Worm (Caenorhabditis elegans) whole organism, late embryonic: ENCODE data around the gene dhs-8.

Source experiments
- F13H6.1 ChIP-seq: sonication (generic microtip); optimal IDR thresholded peaks from 2 replicates; lab custom pipeline; 2016; ENCODE audit warnings: missing genetic modification characterization, missing compliant biosample characterization
- K09A11.1 ChIP-seq: sonication (generic microtip); optimal IDR thresholded peaks from 2 replicates; lab custom pipeline; 2017; ENCODE audit warnings: antibody characterized with exemption, mild to moderate bottlenecking, missing genetic modification characterization, missing compliant biosample characterization; ENCODE audit not compliant: insufficient read depth
- Y22D7AL.16 ChIP-seq: sonication (generic microtip); optimal IDR thresholded peaks from 2 replicates; lab custom pipeline; 2016; ENCODE audit warnings: missing genetic modification characterization, missing compliant biosample characterization
- ahr-1 ChIP-seq: sonication (generic microtip); optimal IDR thresholded peaks from 2 replicates; lab custom pipeline; 2016; ENCODE audit warnings: missing genetic modification characterization, missing compliant biosample characterization
- ama-1 ChIP-seq: fragments of 150-350 bp; optimal IDR thresholded peaks from 2 replicates; lab custom pipeline; 2014
- ceh-14 ChIP-seq: sonication (generic microtip); optimal IDR thresholded peaks from 2 replicates; lab custom pipeline; 2016; ENCODE audit warnings: missing genotype, missing genetic modification characterization, missing compliant biosample characterization
- ceh-18 ChIP-seq: sonication (generic microtip); optimal IDR thresholded peaks from 2 replicates; lab custom pipeline; 2016; ENCODE audit warnings: missing genetic modification characterization, missing compliant biosample characterization
- ceh-2 ChIP-seq: sonication (generic microtip); optimal IDR thresholded peaks from 2 replicates; lab custom pipeline; 2016; ENCODE audit warnings: missing genotype, missing genetic modification characterization, missing compliant biosample characterization
- ceh-24 ChIP-seq: sonication (generic microtip); optimal IDR thresholded peaks from 2 replicates; lab custom pipeline; 2016; ENCODE audit warnings: mild to moderate bottlenecking, missing genetic modification characterization, missing compliant biosample characterization
- ceh-34 ChIP-seq: sonication (generic microtip); optimal IDR thresholded peaks from 2 replicates; lab custom pipeline; 2016; ENCODE audit warnings: mild to moderate bottlenecking, missing genetic modification characterization, missing compliant biosample characterization
- ceh-45 ChIP-seq: fragments of 200-800 bp; sonication (Bioruptor generic); IDR thresholded peaks from 2 replicates; pipeline ENCODE4 v1.3.6; 2022; ENCODE audit warnings: missing genetic modification reagents, missing genetic modification characterization, missing compliant biosample characterization
- ceh-48 ChIP-seq: sonication (generic microtip); optimal IDR thresholded peaks from 2 replicates; lab custom pipeline; 2016; ENCODE audit warnings: missing genetic modification characterization, inconsistent platforms, missing compliant biosample characterization
- ceh-6 ChIP-seq: fragments of 200-800 bp; sonication (Bioruptor generic); optimal IDR thresholded peaks from 2 replicates; lab custom pipeline; 2018; ENCODE audit warnings: mild to moderate bottlenecking, missing genetic modification characterization, missing compliant biosample characterization
- che-1 ChIP-seq: sonication (generic microtip); optimal IDR thresholded peaks from 2 replicates; lab custom pipeline; 2016; ENCODE audit warnings: mild to moderate bottlenecking, missing genetic modification characterization, missing compliant biosample characterization
- dmd-4 ChIP-seq: sonication (generic microtip); optimal IDR thresholded peaks from 2 replicates; lab custom pipeline; 2016; ENCODE audit warnings: borderline replicate concordance, missing genetic modification characterization, missing compliant biosample characterization
- dve-1 ChIP-seq: sonication (generic microtip); optimal IDR thresholded peaks from 2 replicates; lab custom pipeline; 2017; ENCODE audit warnings: antibody characterized with exemption, mild to moderate bottlenecking, missing genetic modification characterization, missing compliant biosample characterization
- elt-2 ChIP-seq: sonication (generic microtip); optimal IDR thresholded peaks from 2 replicates; lab custom pipeline; 2016; ENCODE audit warnings: missing genetic modification reagents, missing genetic modification characterization, missing compliant biosample characterization
- ets-4 ChIP-seq: sonication (generic microtip); optimal IDR thresholded peaks from 2 replicates; lab custom pipeline; 2016; ENCODE audit warnings: missing genetic modification characterization, missing compliant biosample characterization
- eyg-1 ChIP-seq: sonication (generic microtip); optimal IDR thresholded peaks from 2 replicates; lab custom pipeline; 2016; ENCODE audit warnings: missing genotype, missing genetic modification characterization, missing compliant biosample characterization
- fax-1 ChIP-seq: sonication (generic microtip); optimal IDR thresholded peaks from 2 replicates; lab custom pipeline; 2016; ENCODE audit warnings: missing genotype, missing genetic modification characterization, missing compliant biosample characterization
- fkh-6 ChIP-seq: sonication (generic microtip); optimal IDR thresholded peaks from 2 replicates; lab custom pipeline; 2016; ENCODE audit warnings: missing genetic modification characterization, missing compliant biosample characterization
- gmeb-2 ChIP-seq: sonication (generic microtip); optimal IDR thresholded peaks from 2 replicates; lab custom pipeline; 2016; ENCODE audit warnings: missing genetic modification characterization, inconsistent platforms, missing compliant biosample characterization
- hlh-13 ChIP-seq: fragments of 200-800 bp; sonication (Bioruptor generic); optimal IDR thresholded peaks from 2 replicates; lab custom pipeline; 2018; ENCODE audit warnings: mild to moderate bottlenecking, missing genetic modification characterization, missing compliant biosample characterization
- hlh-6 ChIP-seq: sonication (generic microtip); optimal IDR thresholded peaks from 2 replicates; lab custom pipeline; 2016; ENCODE audit warnings: missing genotype, missing genetic modification characterization, missing compliant biosample characterization
- hlh-8 ChIP-seq: sonication (generic microtip); optimal IDR thresholded peaks from 2 replicates; lab custom pipeline; 2016; ENCODE audit warnings: missing genotype, missing genetic modification characterization, missing compliant biosample characterization
- lim-6 ChIP-seq: sonication (generic microtip); optimal IDR thresholded peaks from 2 replicates; lab custom pipeline; 2016; ENCODE audit warnings: missing genetic modification characterization, missing compliant biosample characterization
- lin-11 ChIP-seq: fragments of 200-800 bp; sonication (Bioruptor generic); optimal IDR thresholded peaks from 2 replicates; lab custom pipeline; 2018; ENCODE audit warnings: mild to moderate bottlenecking, missing genetic modification characterization, missing compliant biosample characterization
- mec-3 ChIP-seq: sonication (generic microtip); optimal IDR thresholded peaks from 2 replicates; lab custom pipeline; 2016; ENCODE audit warnings: borderline replicate concordance, missing genetic modification characterization, missing compliant biosample characterization
- nhr-11 ChIP-seq: fragments of 150-350 bp; optimal IDR thresholded peaks from 2 replicates; lab custom pipeline; 2014; ENCODE audit warnings: missing biosample characterization, missing genetic modification characterization
- npax-4 ChIP-seq: sonication (generic microtip); optimal IDR thresholded peaks from 2 replicates; lab custom pipeline; 2016; ENCODE audit warnings: missing genetic modification characterization, missing compliant biosample characterization
- odd-2 ChIP-seq: sonication (generic microtip); optimal IDR thresholded peaks from 2 replicates; lab custom pipeline; 2017; ENCODE audit warnings: antibody characterized with exemption, mild to moderate bottlenecking, missing genetic modification characterization, missing compliant biosample characterization
- pag-3 ChIP-seq: sonication (generic microtip); optimal IDR thresholded peaks from 2 replicates; lab custom pipeline; 2016; ENCODE audit warnings: missing compliant biosample characterization, missing genetic modification characterization, borderline replicate concordance
- pat-9 ChIP-seq: fragments of 200-800 bp; sonication (Bioruptor generic); optimal IDR thresholded peaks from 2 replicates; lab custom pipeline; 2018; ENCODE audit warnings: mild to moderate bottlenecking, missing genetic modification characterization, moderate library complexity, missing compliant biosample characterization
- pha-2 ChIP-seq: sonication (generic microtip); optimal IDR thresholded peaks from 2 replicates; lab custom pipeline; 2017; ENCODE audit warnings: mild to moderate bottlenecking, missing genetic modification characterization, missing compliant biosample characterization
- pha-4 ChIP-seq: fragments of 150-350 bp; optimal IDR thresholded peaks from 2 replicates; lab custom pipeline; 2018; ENCODE audit warnings: missing biosample characterization, missing genetic modification reagents, missing genetic modification characterization
- pqm-1 ChIP-seq: sonication (generic microtip); optimal IDR thresholded peaks from 2 replicates; lab custom pipeline; 2016; ENCODE audit warnings: missing genetic modification characterization, missing compliant biosample characterization
- ref-2 ChIP-seq: sonication (generic microtip); optimal IDR thresholded peaks from 2 replicates; lab custom pipeline; 2016; ENCODE audit warnings: missing genetic modification characterization, missing compliant biosample characterization
- sdc-2 ChIP-seq: sonication (generic microtip); optimal IDR thresholded peaks from 2 replicates; lab custom pipeline; 2016; ENCODE audit warnings: missing genotype, missing genetic modification characterization, missing compliant biosample characterization
- syd-9 ChIP-seq: sonication (generic microtip); optimal IDR thresholded peaks from 2 replicates; lab custom pipeline; 2016; ENCODE audit warnings: mild to moderate bottlenecking, missing genetic modification characterization, moderate library complexity, missing compliant biosample characterization
- tbx-2 ChIP-seq: sonication (generic microtip); optimal IDR thresholded peaks from 2 replicates; lab custom pipeline; 2016; ENCODE audit warnings: missing genetic modification characterization, missing compliant biosample characterization
- ttx-3 ChIP-seq: sonication (generic microtip); optimal IDR thresholded peaks from 2 replicates; lab custom pipeline; 2016; ENCODE audit warnings: missing genetic modification reagents, missing genetic modification characterization, missing compliant biosample characterization
- unc-3 ChIP-seq, 2 experiments: fragments of 200-800 bp in 1 of 2; sonication (Bioruptor generic) in 1 of 2; sonication (generic microtip) in 1 of 2; conservative IDR thresholded peaks in 1 of 2; optimal IDR thresholded peaks in 1 of 2; 2 replicates each; pipeline versions ENCODE4 v1.3.6 to Lab custom; 2016 to 2022; ENCODE audit warnings: missing compliant biosample characterization in 2 of 2, missing genetic modification characterization in 2 of 2, missing genetic modification reagents in 1 of 2
- unc-42 ChIP-seq: sonication (generic microtip); optimal IDR thresholded peaks from 2 replicates; lab custom pipeline; 2016; ENCODE audit warnings: missing genotype, missing genetic modification characterization, missing compliant biosample characterization
- unc-55 ChIP-seq: sonication (generic microtip); optimal IDR thresholded peaks from 2 replicates; lab custom pipeline; 2017; ENCODE audit warnings: missing biosample characterization, missing genetic modification reagents, missing genetic modification characterization
- unc-86 ChIP-seq: sonication (generic microtip); optimal IDR thresholded peaks from 2 replicates; lab custom pipeline; 2016; ENCODE audit warnings: missing genetic modification characterization, missing compliant biosample characterization
- zip-5 ChIP-seq: sonication (generic microtip); optimal IDR thresholded peaks from 2 replicates; lab custom pipeline; 2016; ENCODE audit warnings: missing genetic modification characterization, missing compliant biosample characterization
- ztf-16 ChIP-seq: sonication (generic microtip); optimal IDR thresholded peaks from 2 replicates; lab custom pipeline; 2017; ENCODE audit warnings: missing genetic modification characterization, missing compliant biosample characterization

The dhs-8 gene

DNA sequence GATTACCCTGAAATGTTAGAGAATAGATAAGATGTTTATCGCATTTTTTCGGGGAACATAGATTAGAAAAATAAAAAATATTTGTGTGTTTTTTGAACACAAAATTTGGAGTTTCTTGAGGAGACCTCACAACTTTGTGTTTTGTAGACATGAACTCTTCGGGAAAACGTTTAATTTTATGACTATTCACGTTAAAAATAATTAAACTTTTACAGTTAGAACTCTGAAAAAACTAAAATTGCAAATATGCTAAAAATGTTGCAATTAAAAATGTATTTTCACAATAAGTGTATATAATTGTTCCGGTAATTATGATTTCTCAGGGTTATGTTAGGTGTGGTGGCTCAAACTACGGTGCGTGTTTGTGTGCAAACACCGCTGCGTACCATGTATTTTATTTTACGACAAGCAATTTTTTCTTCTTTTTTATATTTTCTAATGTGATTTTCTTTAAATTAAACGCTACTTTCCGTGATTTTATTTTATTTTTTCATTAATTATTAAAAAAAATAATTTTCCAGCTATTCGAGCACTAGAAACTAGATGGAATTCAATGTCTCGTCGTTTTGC lies 30.5 kb downstream of the dhs-8 start, which contains the start of the genes F57C2.5 and spat-1 (continued):
- TF ChIP-seq unc-86 (tag; lab: Kevin White, UChicago) (peak; percentile 81), hlh-13 (GFP tag; lab: Kevin White, UChicago) (no peak), dve-1 (tag; lab: Kevin White, UChicago) (no peak), nhr-11 (tag; lab: Kevin White, UChicago) (no peak), pha-4 (tag; lab: Kevin White, UChicago) (no peak), ceh-34 (tag; lab: Kevin White, UChicago) (peak; percentile 80), ceh-2 (tag; lab: Kevin White, UChicago) (peak; percentile 96), pqm-1 (tag; lab: Kevin White, UChicago) (peak; percentile 91), ztf-16 (tag; lab: Kevin White, UChicago) (peak; percentile 80), ets-4 (tag; lab: Kevin White, UChicago) (peak; percentile 97), lin-11 (no peak), npax-4 (tag; lab: Kevin White, UChicago) (peak; percentile 19), mec-3 (tag; lab: Kevin White, UChicago) (peak; percentile 73), fkh-6 (tag; lab: Kevin White, UChicago) (peak; percentile 73), ref-2 (tag; lab: Kevin White, UChicago) (peak; percentile 96), unc-55 (GFP tag; lab: Kevin White, UChicago) (no peak), unc-3 (GFP tag; conservative IDR thresholded peaks at IDR 0.05; lab: Robert Waterston, UW) (no peak), unc-3 (tag; optimal IDR thresholded peaks at IDR 0.05; lab: Kevin White, UChicago) (peak; percentile 74), Y22D7AL.16 (no peak), ceh-6 (GFP tag; lab: Kevin White, UChicago) (no peak), odd-2 (no peak), lim-6 (tag; lab: Kevin White, UChicago) (peak; percentile 93), ceh-14 (tag; lab: Kevin White, UChicago) (peak; percentile 97), tbx-2 (tag; lab: Kevin White, UChicago) (peak; percentile 95), pha-2 (tag; lab: Kevin White, UChicago) (peak; percentile 61), eyg-1 (tag; lab: Kevin White, UChicago) (peak; percentile 8), ceh-48 (tag; lab: Kevin White, UChicago) (no peak), pag-3 (tag; lab: Kevin White, UChicago) (peak; percentile 79), hlh-6 (peak; percentile 6), che-1 (peak; percentile 51), pat-9 (tag; lab: Kevin White, UChicago) (no peak), unc-42 (peak; percentile 86), sdc-2 (tag; lab: Kevin White, UChicago) (peak; percentile 21), dmd-4 (tag; lab: Kevin White, UChicago) (peak; percentile 56), ttx-3 (tag; lab: Kevin White, UChicago) (peak; percentile 49), F13H6.1 (tag; lab: Kevin White, UChicago) (peak; percentile 92), elt-2 (tag; lab: Kevin White, UChicago) (peak; percentile 90), zip-5 (tag; lab: Kevin White, UChicago) (peak; percentile 96), ceh-18 (peak; percentile 70), ama-1 (lab: Kevin White, UChicago) (no peak), fax-1 (peak; percentile 94), gmeb-2 (tag; lab: Kevin White, UChicago) (no peak), ahr-1 (tag; lab: Kevin White, UChicago) (peak; percentile 96), K09A11.1 (tag; lab: Kevin White, UChicago) (no peak), ceh-24 (peak; percentile 53), syd-9 (tag; lab: Kevin White, UChicago) (peak; percentile 58), ceh-45 (GFP tag; lab: Robert Waterston, UW) (no peak), hlh-8 (tag; lab: Kevin White, UChicago) (peak; percentile 96)
